Worm (Caenorhabditis elegans): ENCODE measurements around the gene tsr-1.

ce11 chrII:2411555-2411954 lies 61.6 kb downstream of the tsr-1 start:
- TF ChIP-seq hnd-1 (tag; optimal IDR thresholded peaks at IDR 0.05): no peak
- TF ChIP-seq ceh-36 (tag; optimal IDR thresholded peaks at IDR 0.05): no peak
- no peak for TF ChIP-seq hmbx-1 (tag; optimal IDR thresholded peaks at IDR 0.05)
- TF ChIP-seq pes-1 (GFP tag; IDR thresholded peaks at IDR 0.05): no peak
- TF ChIP-seq sea-1 (GFP tag; conservative IDR thresholded peaks at IDR 0.05): no peak
- no peak for TF ChIP-seq flt-1 (GFP tag; IDR thresholded peaks at IDR 0.05)
- no peak for TF ChIP-seq ets-7 (tag; optimal IDR thresholded peaks at IDR 0.05)
- no peak for TF ChIP-seq tbx-11 (GFP tag; IDR thresholded peaks at IDR 0.05)
- no peak for TF ChIP-seq F13C5.2 (tag; optimal IDR thresholded peaks at IDR 0.05)
- no peak for TF ChIP-seq ceh-13 (GFP tag; optimal IDR thresholded peaks at IDR 0.05)
- no peak for TF ChIP-seq ama-1 (optimal IDR thresholded peaks at IDR 0.05)
- TF ChIP-seq tbx-37 (GFP tag; conservative IDR thresholded peaks at IDR 0.05): no peak
- no peak for TF ChIP-seq aly-1 (tag; optimal IDR thresholded peaks at IDR 0.05)
- no peak for TF ChIP-seq hmg-4 (GFP tag; optimal IDR thresholded peaks at IDR 0.05)
